Worm (Caenorhabditis elegans): ENCODE data around the gene srlf-31.

srlf-31 gene

DNA sequence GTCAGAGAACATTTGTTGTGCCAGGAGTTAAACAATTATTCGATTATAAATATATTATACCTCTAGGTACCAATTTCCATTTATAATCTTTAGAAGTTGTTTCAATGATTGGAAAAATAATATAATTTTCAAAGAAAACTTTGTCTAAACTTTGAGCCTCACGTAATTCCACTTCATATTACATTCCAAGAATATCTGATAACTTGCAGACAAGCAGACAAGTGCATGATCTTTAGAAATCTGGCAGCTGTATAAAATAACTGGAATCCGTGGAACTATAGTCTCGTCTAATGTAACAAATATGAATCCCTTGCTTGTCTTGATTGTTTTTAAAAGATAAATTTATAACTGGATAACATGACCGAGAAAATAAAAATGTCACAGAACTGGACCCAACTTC lies 30.4 kb downstream of the srlf-31 start:
- TF ChIP-seq fax-1 (tag; optimal IDR thresholded peaks at IDR 0.05): no peak
- no peak for TF ChIP-seq pag-3 (tag; optimal IDR thresholded peaks at IDR 0.05; ENCODE audit: borderline replicate concordance)
- no peak for TF ChIP-seq npax-4 (tag; optimal IDR thresholded peaks at IDR 0.05)
- TF ChIP-seq fkh-10 (GFP tag; optimal IDR thresholded peaks at IDR 0.05): no peak
- TF ChIP-seq ztf-16 (tag; optimal IDR thresholded peaks at IDR 0.05): no peak
- TF ChIP-seq unc-42 (tag; optimal IDR thresholded peaks at IDR 0.05): no peak
- no peak for TF ChIP-seq gmeb-2 (tag; optimal IDR thresholded peaks at IDR 0.05)
- no peak for TF ChIP-seq unc-3 (GFP tag; conservative IDR thresholded peaks at IDR 0.05)
- no peak for TF ChIP-seq unc-3 (tag; optimal IDR thresholded peaks at IDR 0.05)
- no peak for TF ChIP-seq hlh-6 (tag; optimal IDR thresholded peaks at IDR 0.05)
- TF ChIP-seq sox-2 (GFP tag; IDR thresholded peaks at IDR 0.05): no peak
- TF ChIP-seq ceh-48 (tag; optimal IDR thresholded peaks at IDR 0.05): no peak
- TF ChIP-seq Y22D7AL.16 (tag; optimal IDR thresholded peaks at IDR 0.05): no peak
- TF ChIP-seq ttx-3 (tag; optimal IDR thresholded peaks at IDR 0.05): no peak

DNA sequence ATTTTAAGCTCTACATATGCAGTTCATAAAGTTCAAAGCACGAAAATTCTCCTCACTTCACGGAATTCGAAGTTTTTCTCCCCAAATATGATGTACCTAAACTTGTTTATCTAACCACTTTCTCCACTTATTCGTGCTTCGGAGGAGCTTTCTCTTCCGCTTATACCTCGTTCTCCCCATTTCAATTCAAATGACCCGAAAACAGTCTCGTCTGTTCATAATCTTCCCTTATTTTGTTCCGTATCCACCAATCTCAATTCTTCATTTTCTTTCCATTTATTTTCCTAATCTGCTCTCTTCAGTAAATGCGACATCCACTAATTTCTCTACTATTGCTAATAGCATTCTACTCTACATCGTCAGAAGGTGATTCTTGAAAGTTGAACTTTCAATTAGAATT lies 37.7 kb downstream of the srlf-31 start, which contains the start of gene let-653:
Gene let-653 (plus strand): TSS at position 301 of the 400 bp plus-strand sequence.
- no peak for TF ChIP-seq madf-2 (tag; optimal IDR thresholded peaks at IDR 0.05)
- no peak for TF ChIP-seq F13H6.1 (tag; optimal IDR thresholded peaks at IDR 0.05)

DNA sequence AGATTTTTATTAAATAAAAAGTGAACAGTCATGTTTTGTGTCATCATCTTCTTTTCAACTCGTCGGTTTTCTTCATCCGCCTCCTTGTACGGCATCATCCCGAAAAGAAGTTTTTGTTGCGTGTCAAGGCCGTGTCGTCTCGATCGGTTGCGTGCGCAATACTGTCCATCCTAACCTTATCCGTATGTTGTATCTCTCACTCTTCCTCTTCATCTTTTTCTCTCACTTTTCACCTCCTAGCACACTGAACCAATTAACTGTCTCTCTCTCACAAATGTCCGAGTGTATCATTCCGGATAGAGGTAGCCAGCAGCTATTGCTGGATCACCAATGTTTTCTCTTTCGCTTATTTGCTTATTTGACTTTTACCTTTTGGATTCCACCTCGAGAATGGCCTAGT lies 39.5 kb downstream of the srlf-31 start:
- TF ChIP-seq ttx-3 (tag; optimal IDR thresholded peaks at IDR 0.05) (no peak), rnt-1 (tag; optimal IDR thresholded peaks at IDR 0.05) (no peak), hlh-30 (tag; optimal IDR thresholded peaks at IDR 0.05; ENCODE audit: insufficient read depth) (no peak), unc-86 (tag; optimal IDR thresholded peaks at IDR 0.05) (no peak), ceh-9 (tag; optimal IDR thresholded peaks at IDR 0.05) (no peak), madf-2 (tag; optimal IDR thresholded peaks at IDR 0.05) (no peak), lin-11 (tag; optimal IDR thresholded peaks at IDR 0.05) (no peak)

DNA sequence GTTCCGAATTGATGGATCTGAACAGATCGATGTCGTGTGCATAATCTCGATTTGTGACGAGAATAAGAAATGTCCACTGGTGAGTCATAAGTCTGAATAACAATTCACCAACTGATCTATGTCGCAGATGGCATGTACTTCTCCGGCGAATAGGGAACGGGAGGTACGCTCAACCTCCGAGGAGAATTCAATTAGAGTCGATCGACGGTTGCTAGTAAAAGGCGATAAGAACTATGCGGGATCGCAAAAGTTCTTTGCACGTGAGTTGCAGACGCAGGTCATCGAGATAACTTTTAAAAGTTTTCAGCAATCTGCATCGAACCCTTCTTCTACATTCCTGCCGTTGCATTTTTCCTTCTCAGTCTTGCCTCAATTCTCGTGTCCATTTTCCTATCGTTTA lies 40.4 kb downstream of the srlf-31 start:
- TF ChIP-seq sox-2 (GFP tag; IDR thresholded peaks at IDR 0.05): no peak
- no peak for TF ChIP-seq elt-2 (tag; optimal IDR thresholded peaks at IDR 0.05)
- TF ChIP-seq ceh-6 (GFP tag; optimal IDR thresholded peaks at IDR 0.05): no peak
- TF ChIP-seq zip-5 (tag; optimal IDR thresholded peaks at IDR 0.05): no peak
- TF ChIP-seq ref-2 (tag; optimal IDR thresholded peaks at IDR 0.05): no peak
- no peak for TF ChIP-seq elt-4 (tag; optimal IDR thresholded peaks at IDR 0.05)
- no peak for TF ChIP-seq pros-1 (tag; optimal IDR thresholded peaks at IDR 0.05)

DNA sequence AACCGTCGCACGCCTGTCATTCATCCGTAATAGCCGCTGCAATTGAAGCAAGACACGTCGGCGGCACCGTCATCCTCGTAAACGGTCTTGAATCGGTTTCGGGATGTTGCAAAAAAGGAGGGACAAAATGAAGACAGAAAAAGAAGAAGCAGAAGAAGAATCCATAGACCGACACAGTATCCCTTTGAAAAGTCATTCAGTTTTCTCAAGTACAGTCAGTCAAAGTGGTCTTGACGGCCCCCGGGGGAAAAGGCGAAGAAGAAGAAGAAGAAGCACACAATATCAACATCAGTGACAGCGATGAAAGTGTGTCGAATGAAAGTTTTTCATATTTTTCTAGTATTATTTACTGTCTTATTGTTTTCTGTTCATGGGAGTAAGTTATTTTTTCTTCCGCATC lies 44.7 kb downstream of the srlf-31 start, which contains the start of gene cutl-27:
Gene cutl-27 (plus strand): TSS at position 301 of the 400 bp plus-strand sequence.
- no peak for TF ChIP-seq ama-1 (optimal IDR thresholded peaks at IDR 0.05)
- no peak for TF ChIP-seq hlh-30 (tag; optimal IDR thresholded peaks at IDR 0.05; ENCODE audit: insufficient read depth)
- TF ChIP-seq mec-3 (tag; optimal IDR thresholded peaks at IDR 0.05; ENCODE audit: borderline replicate concordance): no peak
- no peak for TF ChIP-seq ceh-18 (tag; optimal IDR thresholded peaks at IDR 0.05)
- TF ChIP-seq C08G9.2 (tag; optimal IDR thresholded peaks at IDR 0.05): no peak
- TF ChIP-seq Y22D7AL.16 (tag; optimal IDR thresholded peaks at IDR 0.05): no peak
- TF ChIP-seq C38D4.7 (GFP tag; optimal IDR thresholded peaks at IDR 0.05): no peak
- TF ChIP-seq unc-42 (tag; optimal IDR thresholded peaks at IDR 0.05): no peak
- TF ChIP-seq tbx-2 (tag; optimal IDR thresholded peaks at IDR 0.05): no peak
- TF ChIP-seq elt-2 (tag; optimal IDR thresholded peaks at IDR 0.05): no peak
- no peak for TF ChIP-seq gmeb-2 (tag; optimal IDR thresholded peaks at IDR 0.05)
- TF ChIP-seq madf-2 (tag; optimal IDR thresholded peaks at IDR 0.05): no peak
- TF ChIP-seq fax-1 (tag; optimal IDR thresholded peaks at IDR 0.05): no peak

DNA sequence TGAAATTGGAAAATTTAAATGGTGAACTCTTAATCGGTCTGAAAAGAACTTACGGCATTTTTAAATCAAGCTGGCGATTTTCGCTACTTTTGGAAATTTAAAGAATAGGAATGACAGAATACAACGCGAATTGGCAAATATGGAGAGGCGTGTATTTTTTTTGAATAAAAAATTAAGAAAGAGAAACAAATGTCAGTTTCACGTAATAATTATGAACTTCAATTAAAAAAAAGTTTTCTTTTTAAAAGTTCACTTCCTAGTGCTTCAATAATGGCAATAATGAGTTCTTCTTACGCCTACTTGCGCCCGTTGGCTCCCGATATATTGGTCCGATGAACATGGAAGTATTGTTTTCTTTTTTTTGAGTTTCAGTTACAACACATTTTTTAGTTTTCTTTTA lies 45.3 kb downstream of the srlf-31 start, which contains the start of gene pph-2:
Gene pph-2 (minus strand): TSS at position 101 of the 400 bp plus-strand sequence.
- TF ChIP-seq nfya-1 (tag; optimal IDR thresholded peaks at IDR 0.05): no peak
- no peak for TF ChIP-seq fax-1 (tag; optimal IDR thresholded peaks at IDR 0.05)
- no peak for TF ChIP-seq lim-6 (tag; optimal IDR thresholded peaks at IDR 0.05)
- no peak for TF ChIP-seq ceh-24 (tag; optimal IDR thresholded peaks at IDR 0.05)
- TF ChIP-seq K02D7.2 (tag; optimal IDR thresholded peaks at IDR 0.05): no peak
- no peak for TF ChIP-seq T23F11.4 (GFP tag; optimal IDR thresholded peaks at IDR 0.05)
- TF ChIP-seq zip-5 (tag; optimal IDR thresholded peaks at IDR 0.05): no peak
- TF ChIP-seq pax-1 (tag; optimal IDR thresholded peaks at IDR 0.05): no peak
- TF ChIP-seq lin-11 (tag; optimal IDR thresholded peaks at IDR 0.05): no peak
